Fruit fly (Drosophila melanogaster): ENCODE results near the gene CG44532.

Gene CG44532

dm6 chrX:9119671-9120364 lies 42.1 kb upstream of the CG44532 start (continued):
- TF ChIP-seq CG17829 (tag; optimal IDR thresholded peaks at IDR 0.05) = no peak
- TF ChIP-seq nerfin-1 (tag; optimal IDR thresholded peaks at IDR 0.05) = peak; percentile 15
- TF ChIP-seq CG4328 (GFP tag; optimal IDR thresholded peaks at IDR 0.05) = peak; percentile 7
- TF ChIP-seq dpn (GFP tag; optimal IDR thresholded peaks at IDR 0.05) = no peak
- TF ChIP-seq CG7556 (GFP tag; optimal IDR thresholded peaks at IDR 0.05) = peak; percentile 65
- no peak for TF ChIP-seq gcm (GFP tag; optimal IDR thresholded peaks at IDR 0.05)
- TF ChIP-seq BtbVII (GFP tag; optimal IDR thresholded peaks at IDR 0.05) = peak; percentile 36
- peak; percentile 17 for TF ChIP-seq Hr3 (GFP tag; optimal IDR thresholded peaks at IDR 0.05)
- no peak for TF ChIP-seq CG7745 (tag; optimal IDR thresholded peaks at IDR 0.05)
- TF ChIP-seq Ptx1 (GFP tag; IDR thresholded peaks at IDR 0.05) = 0 out of 2 replicates have a peak, but pooled peaks have one; percentile 6
- peak; percentile 15 for TF ChIP-seq CG12659 (GFP tag; optimal IDR thresholded peaks at IDR 0.05)
- no peak for TF ChIP-seq insv (GFP tag; optimal IDR thresholded peaks at IDR 0.05)
- TF ChIP-seq Atf-2 (GFP tag; optimal IDR thresholded peaks at IDR 0.05) = no peak
- TF ChIP-seq grau (tag; optimal IDR thresholded peaks at IDR 0.05) = peak; percentile 29
- TF ChIP-seq sd (tag; optimal IDR thresholded peaks at IDR 0.05) = no peak
- TF ChIP-seq Fer2 (tag; optimal IDR thresholded peaks at IDR 0.05) = no peak
- TF ChIP-seq CG10979 (tag; optimal IDR thresholded peaks at IDR 0.05) = peak; percentile 44
- peak; percentile 32 for TF ChIP-seq fd96Cb (tag; optimal IDR thresholded peaks at IDR 0.05)
- no peak for TF ChIP-seq CG3995 (GFP tag; optimal IDR thresholded peaks at IDR 0.05)
- TF ChIP-seq cad (GFP tag; optimal IDR thresholded peaks at IDR 0.05) = no peak
- no peak for TF ChIP-seq wek (GFP tag; optimal IDR thresholded peaks at IDR 0.05)
- TF ChIP-seq CG12391 (tag; optimal IDR thresholded peaks at IDR 0.05) = peak; percentile 28
- TF ChIP-seq Nf-YA (GFP tag; IDR thresholded peaks at IDR 0.05) = no peak
- TF ChIP-seq Oli (tag; optimal IDR thresholded peaks at IDR 0.05) = peak; percentile 31
- TF ChIP-seq jing (GFP tag; optimal IDR thresholded peaks at IDR 0.05) = no peak
- TF ChIP-seq Dip2 (GFP tag; IDR thresholded peaks at IDR 0.05) = no peak
- peak; percentile 34 for TF ChIP-seq CG10209 (GFP tag; optimal IDR thresholded peaks at IDR 0.05)
- peak; percentile 16 for TF ChIP-seq caup (GFP tag; optimal IDR thresholded peaks at IDR 0.05; ENCODE audit: severe bottlenecking)
- peak; percentile 19 for TF ChIP-seq Asciz (GFP tag; optimal IDR thresholded peaks at IDR 0.05)
- peak; percentile 27 for TF ChIP-seq CG13424 (tag; optimal IDR thresholded peaks at IDR 0.05)
- TF ChIP-seq CG10654 (GFP tag; optimal IDR thresholded peaks at IDR 0.05) = no peak
- no peak for TF ChIP-seq az2 (GFP tag; optimal IDR thresholded peaks at IDR 0.05)
- no peak for TF ChIP-seq CG6765 (GFP tag; optimal IDR thresholded peaks at IDR 0.05)
- no peak for TF ChIP-seq CG6683 (GFP tag; optimal IDR thresholded peaks at IDR 0.05)
- TF ChIP-seq CG10147 (GFP tag; optimal IDR thresholded peaks at IDR 0.05) = peak; percentile 12
- TF ChIP-seq pfk (GFP tag; optimal IDR thresholded peaks at IDR 0.05) = no peak
- TF ChIP-seq HmgZ (tag; optimal IDR thresholded peaks at IDR 0.05) = no peak
- TF ChIP-seq CG6254 (GFP tag; optimal IDR thresholded peaks at IDR 0.05) = no peak
- no peak for TF ChIP-seq CG8765 (GFP tag; IDR thresholded peaks at IDR 0.05)
- no peak for TF ChIP-seq CG10366 (GFP tag; IDR thresholded peaks at IDR 0.05)
- TF ChIP-seq CG2712 (tag; optimal IDR thresholded peaks at IDR 0.05) = peak; percentile 24
- TF ChIP-seq CG5180 (GFP tag; optimal IDR thresholded peaks at IDR 0.05) = peak; percentile 23
- TF ChIP-seq CG10267 (tag; optimal IDR thresholded peaks at IDR 0.05) = peak; percentile 8
- no peak for TF ChIP-seq fu2 (GFP tag; optimal IDR thresholded peaks at IDR 0.05)
